Worm (Caenorhabditis elegans) whole organism, young adult: ENCODE data around the gene taf-9.

Experiments used
- B0261.1 ChIP-seq: sonication (generic microtip); optimal IDR thresholded peaks from 2 replicates; lab custom pipeline; 2016; ENCODE audit warnings: mild to moderate bottlenecking, missing genetic modification characterization, moderate library complexity, missing compliant biosample characterization
- D2030.7 ChIP-seq: fragments of 200-800 bp; sonication (Bioruptor generic); IDR thresholded peaks from 2 replicates; pipeline ENCODE4 v1.3.6; 2022; ENCODE audit warnings: missing genetic modification reagents, missing genetic modification characterization, missing compliant biosample characterization
- F10E7.11 ChIP-seq: sonication (generic microtip); optimal IDR thresholded peaks from 2 replicates; lab custom pipeline; 2017; ENCODE audit warnings: mild to moderate bottlenecking, missing genetic modification characterization, moderate library complexity, missing compliant biosample characterization
- F23B12.7 ChIP-seq: sonication (generic microtip); optimal IDR thresholded peaks from 2 replicates; lab custom pipeline; 2017; ENCODE audit warnings: missing genetic modification characterization, mild to moderate bottlenecking, missing compliant biosample characterization, antibody characterized with exemption, moderate library complexity; ENCODE audit not compliant: insufficient read depth
- F33H1.4 ChIP-seq: fragments of 200-800 bp; sonication (Bioruptor generic); IDR thresholded peaks from 2 replicates; pipeline ENCODE4 v1.3.6; 2022; ENCODE audit warnings: missing genetic modification reagents, missing genetic modification characterization, missing compliant biosample characterization
- F39B2.1 ChIP-seq: fragments of 200-800 bp; sonication (Bioruptor generic); IDR thresholded peaks from 2 replicates; pipeline ENCODE4 v1.3.6; 2022; ENCODE audit warnings: missing genetic modification reagents, missing genetic modification characterization, missing compliant biosample characterization
- F57A8.1 ChIP-seq: fragments of 200-800 bp; sonication (Bioruptor generic); optimal IDR thresholded peaks from 2 replicates; lab custom pipeline; 2018; ENCODE audit warnings: mild to moderate bottlenecking, missing genetic modification characterization, moderate library complexity, missing compliant biosample characterization
- Y53F4B.3 ChIP-seq: fragments of 200-800 bp; sonication (Bioruptor generic); IDR thresholded peaks from 2 replicates; pipeline ENCODE4 v1.3.6; 2022; ENCODE audit warnings: missing genetic modification reagents, missing genetic modification characterization, missing compliant biosample characterization
- Y67H2A.10 ChIP-seq: fragments of 200-800 bp; sonication (Bioruptor generic); conservative IDR thresholded peaks from 2 replicates; pipeline ENCODE4 v1.3.6; 2022; ENCODE audit warnings: missing genetic modification reagents, missing genetic modification characterization, missing compliant biosample characterization
- Y79H2A.3 ChIP-seq: fragments of 200-800 bp; sonication (Bioruptor generic); conservative IDR thresholded peaks from 2 replicates; pipeline ENCODE4 v1.3.6; 2022; ENCODE audit warnings: missing genetic modification reagents, missing genetic modification characterization, missing compliant biosample characterization
- ama-1 ChIP-seq, 3 experiments: fragments of 150-350 bp in 1 of 3; sonication (generic microtip) in 2 of 3; optimal IDR thresholded peaks; 2 replicates each; lab custom pipeline; 2014 to 2018; ENCODE audit warnings: missing biosample characterization in 2 of 3, missing genetic modification characterization in 2 of 3, missing genetic modification reagents in 2 of 3
- aptf-2 ChIP-seq: fragments of 200-800 bp; sonication (Bioruptor generic); conservative IDR thresholded peaks from 2 replicates; pipeline ENCODE4 v1.3.6; 2022; ENCODE audit warnings: missing genetic modification reagents, missing genetic modification characterization, missing compliant biosample characterization
- aptf-3 ChIP-seq: fragments of 200-800 bp; sonication (Bioruptor generic); IDR thresholded peaks from 2 replicates; pipeline ENCODE4 v1.3.6; 2022; ENCODE audit warnings: missing genetic modification characterization, missing compliant biosample characterization
- atf-7 ChIP-seq: sonication (generic microtip); optimal IDR thresholded peaks from 2 replicates; lab custom pipeline; 2017; ENCODE audit warnings: mild to moderate bottlenecking, missing genetic modification characterization, missing compliant biosample characterization
- attf-5 ChIP-seq: fragments of 200-800 bp; sonication (Bioruptor generic); optimal IDR thresholded peaks from 2 replicates; lab custom pipeline; 2018; ENCODE audit warnings: mild to moderate bottlenecking, missing genetic modification characterization, missing compliant biosample characterization
- attf-6 ChIP-seq: fragments of 200-800 bp; sonication (Bioruptor generic); IDR thresholded peaks from 2 replicates; pipeline ENCODE4 v1.3.6; 2022; ENCODE audit warnings: missing genetic modification reagents, missing genetic modification characterization, missing compliant biosample characterization
- cebp-1 ChIP-seq, 2 experiments: fragments of 200-800 bp in 1 of 2; sonication (Bioruptor generic) in 1 of 2; sonication (generic microtip) in 1 of 2; IDR thresholded peaks in 1 of 2; optimal IDR thresholded peaks in 1 of 2; 2 replicates each; pipeline versions ENCODE4 v1.3.6 to Lab custom; 2017 to 2022; ENCODE audit warnings: missing compliant biosample characterization in 2 of 2, missing genetic modification characterization in 2 of 2, mild to moderate bottlenecking in 1 of 2, missing genetic modification reagents in 1 of 2, moderate library complexity in 1 of 2
- ceh-40 ChIP-seq: fragments of 200-800 bp; sonication (Bioruptor generic); IDR thresholded peaks from 2 replicates; pipeline ENCODE4 v1.3.6; 2022; ENCODE audit warnings: missing genetic modification characterization, missing compliant biosample characterization
- ceh-79 ChIP-seq: sonication (generic microtip); optimal IDR thresholded peaks from 2 replicates; lab custom pipeline; 2017; ENCODE audit warnings: mild to moderate bottlenecking, missing genetic modification characterization, missing compliant biosample characterization
- ceh-91 ChIP-seq: fragments of 200-800 bp; sonication (Bioruptor generic); IDR thresholded peaks from 2 replicates; pipeline ENCODE4 v1.3.6; 2022; ENCODE audit warnings: missing genetic modification reagents, missing genetic modification characterization, missing compliant biosample characterization
- chd-7 ChIP-seq: sonication (generic microtip); optimal IDR thresholded peaks from 2 replicates; lab custom pipeline; 2016; ENCODE audit warnings: mild to moderate bottlenecking, missing genetic modification characterization, moderate library complexity, missing compliant biosample characterization
- dox-1 ChIP-seq: fragments of 200-800 bp; sonication (Bioruptor generic); IDR thresholded peaks from 2 replicates; pipeline ENCODE4 v1.3.6; 2022; ENCODE audit warnings: missing genetic modification reagents, missing genetic modification characterization, missing compliant biosample characterization
- dpl-1 ChIP-seq: fragments of 150-350 bp; optimal IDR thresholded peaks from 2 replicates; lab custom pipeline; 2014; ENCODE audit warnings: missing biosample characterization, missing genetic modification reagents, missing genetic modification characterization
- egrh-3 ChIP-seq: fragments of 200-800 bp; sonication (Bioruptor generic); IDR thresholded peaks from 2 replicates; pipeline ENCODE4 v1.3.6; 2022; ENCODE audit warnings: missing genetic modification reagents, missing genetic modification characterization, missing compliant biosample characterization
- fkh-3 ChIP-seq: sonication (generic microtip); optimal IDR thresholded peaks from 2 replicates; lab custom pipeline; 2016; ENCODE audit warnings: mild to moderate bottlenecking, missing genetic modification characterization, missing compliant biosample characterization
- hlh-12 ChIP-seq: sonication (generic microtip); optimal IDR thresholded peaks from 2 replicates; lab custom pipeline; 2016; ENCODE audit warnings: missing genetic modification characterization, missing compliant biosample characterization
- hrde-1 ChIP-seq: sonication (generic microtip); optimal IDR thresholded peaks from 2 replicates; lab custom pipeline; 2016; ENCODE audit warnings: missing genetic modification characterization, mild to moderate bottlenecking, missing compliant biosample characterization, moderate library complexity, missing genotype, missing genetic modification reagents, borderline replicate concordance
- lag-1 ChIP-seq: fragments of 200-800 bp; sonication (Bioruptor generic); IDR thresholded peaks from 2 replicates; pipeline ENCODE4 v1.3.6; 2022; ENCODE audit warnings: missing genetic modification reagents, missing genetic modification characterization, missing compliant biosample characterization
- let-526 ChIP-seq: fragments of 200-800 bp; sonication (Bioruptor generic); IDR thresholded peaks from 2 replicates; pipeline ENCODE4 v1.3.6; 2022; ENCODE audit warnings: missing genetic modification reagents, missing genetic modification characterization, missing compliant biosample characterization
- lin-35 ChIP-seq, 3 experiments: fragments of 150-350 bp in 2 of 3; sonication (generic microtip) in 1 of 3; optimal IDR thresholded peaks; 2 replicates each; lab custom pipeline; 2014 to 2018; ENCODE audit warnings: missing biosample characterization in 3 of 3, missing genetic modification characterization in 3 of 3, missing genetic modification reagents in 3 of 3
- lin-54 ChIP-seq: fragments of 200-800 bp; sonication (Bioruptor generic); optimal IDR thresholded peaks from 2 replicates; lab custom pipeline; 2018; ENCODE audit warnings: mild to moderate bottlenecking, missing genetic modification characterization, missing compliant biosample characterization
- lsl-1 ChIP-seq: fragments of 200-800 bp; sonication (Bioruptor generic); optimal IDR thresholded peaks from 2 replicates; lab custom pipeline; 2018; ENCODE audit warnings: mild to moderate bottlenecking, missing genetic modification characterization, moderate library complexity, missing compliant biosample characterization
- lsy-27 ChIP-seq: sonication (generic microtip); optimal IDR thresholded peaks from 2 replicates; lab custom pipeline; 2017; ENCODE audit warnings: missing genetic modification characterization, mild to moderate bottlenecking, missing compliant biosample characterization, antibody characterized with exemption, missing genotype, borderline replicate concordance; ENCODE audit not compliant: insufficient read depth
- madf-10 ChIP-seq: sonication (generic microtip); optimal IDR thresholded peaks from 2 replicates; lab custom pipeline; 2016; ENCODE audit warnings: mild to moderate bottlenecking, missing genetic modification characterization, missing compliant biosample characterization
- madf-3 ChIP-seq: fragments of 200-800 bp; sonication (Bioruptor generic); IDR thresholded peaks from 2 replicates; pipeline ENCODE4 v1.3.6; 2022; ENCODE audit warnings: missing genetic modification reagents, missing genetic modification characterization, missing compliant biosample characterization
- madf-6 ChIP-seq: fragments of 200-800 bp; sonication (Bioruptor generic); IDR thresholded peaks from 2 replicates; pipeline ENCODE4 v1.3.6; 2022; ENCODE audit warnings: missing genetic modification reagents, missing genetic modification characterization, missing compliant biosample characterization
- madf-8 ChIP-seq: fragments of 200-800 bp; sonication (Bioruptor generic); conservative IDR thresholded peaks from 2 replicates; pipeline ENCODE4 v1.3.6; 2022; ENCODE audit warnings: missing genetic modification reagents, missing genetic modification characterization, missing compliant biosample characterization
- mcd-1 ChIP-seq: fragments of 200-800 bp; sonication (Bioruptor generic); IDR thresholded peaks from 2 replicates; pipeline ENCODE4 v1.3.6; 2022; ENCODE audit warnings: missing genetic modification reagents, missing genetic modification characterization, missing compliant biosample characterization
- snpc-1.3 ChIP-seq: sonication (generic microtip); optimal IDR thresholded peaks from 2 replicates; lab custom pipeline; 2017; ENCODE audit warnings: missing genetic modification characterization, mild to moderate bottlenecking, missing compliant biosample characterization, antibody characterized with exemption, moderate library complexity, missing genotype, missing genetic modification reagents; ENCODE audit not compliant: insufficient read depth
- snpc-3.4 ChIP-seq: sonication (generic microtip); optimal IDR thresholded peaks from 2 replicates; lab custom pipeline; 2017; ENCODE audit warnings: missing genetic modification characterization, mild to moderate bottlenecking, missing compliant biosample characterization, antibody characterized with exemption, moderate library complexity, missing genotype, missing genetic modification reagents
- snpc-4 ChIP-seq, 5 experiments: fragments of 150-350 bp in 1 of 5; sonication (generic microtip) in 4 of 5; optimal IDR thresholded peaks; 2 replicates each; lab custom pipeline; 2014 to 2018; ENCODE audit warnings: missing genetic modification characterization in 5 of 5, missing biosample characterization in 3 of 5, antibody characterized with exemption in 2 of 5, mild to moderate bottlenecking in 2 of 5, missing compliant biosample characterization in 2 of 5, missing genotype in 2 of 5, moderate library complexity in 2 of 5, missing genetic modification reagents in 1 of 5
- tbp1 ChIP-seq: fragments of 200-800 bp; sonication (Bioruptor generic); optimal IDR thresholded peaks from 2 replicates; lab custom pipeline; 2018; ENCODE audit warnings: mild to moderate bottlenecking, missing genetic modification characterization, missing compliant biosample characterization
- tlf-1 ChIP-seq: fragments of 200-800 bp; sonication (Bioruptor generic); optimal IDR thresholded peaks from 2 replicates; lab custom pipeline; 2018; ENCODE audit warnings: mild to moderate bottlenecking, missing genetic modification characterization, missing compliant biosample characterization
- unc-130 ChIP-seq: sonication (generic microtip); optimal IDR thresholded peaks from 2 replicates; lab custom pipeline; 2016; ENCODE audit warnings: missing genetic modification reagents, missing genetic modification characterization, missing compliant biosample characterization
- xnd-1 ChIP-seq: sonication (generic microtip); optimal IDR thresholded peaks from 2 replicates; lab custom pipeline; 2016; ENCODE audit warnings: missing genotype, missing genetic modification reagents, missing genetic modification characterization, missing compliant biosample characterization

taf-9 gene

ce11 chrIII:13621717-13622116 lies 2.4 kb upstream of the taf-9 start (continued):
- TF ChIP-seq Y79H2A.3 (no peak), ama-1 (optimal IDR thresholded peaks at IDR 0.05; lab: Kevin White, UChicago) (no peak), ama-1 (GFP tag; optimal IDR thresholded peaks at IDR 0.05; lab: Kevin White, UChicago) (no peak), madf-3 (0 out of 2 replicates have a peak, but pooled peaks have one; percentile 30), attf-5 (GFP tag; lab: Kevin White, UChicago) (no peak), atf-7 (tag; lab: Kevin White, UChicago) (no peak), aptf-2 (GFP tag; lab: Robert Waterston, UW) (no peak)

DNA sequence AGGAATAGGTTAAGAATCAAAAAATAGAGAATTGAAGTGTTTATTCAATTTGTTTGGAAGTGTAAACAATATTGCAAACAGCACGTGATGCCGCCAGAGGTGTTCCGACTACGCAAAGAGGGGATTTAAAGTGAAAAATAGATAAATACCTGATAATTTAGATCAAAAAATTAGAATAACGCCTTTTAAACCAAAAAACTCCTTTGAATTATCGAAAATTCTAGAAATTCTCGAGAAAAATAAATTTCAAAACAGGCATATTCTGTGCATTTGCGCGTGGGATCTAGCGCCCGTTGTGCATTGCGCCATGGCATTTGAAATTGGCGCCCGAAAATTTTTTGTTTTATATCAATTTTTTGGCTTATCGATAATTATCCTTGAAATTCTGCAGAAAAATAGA lies 1.8 kb upstream of the taf-9 start, which contains the start of gene hip-1:
hip-1 (minus strand) TSS at position 225 of the 400 bp plus-strand sequence.
- TF ChIP-seq fkh-3 (tag; lab: Kevin White, UChicago), result no peak
- no peak for TF ChIP-seq cebp-1 (GFP tag; IDR thresholded peaks at IDR 0.05; lab: Robert Waterston, UW)
- peak; percentile 76 for TF ChIP-seq cebp-1 (tag; optimal IDR thresholded peaks at IDR 0.05; lab: Kevin White, UChicago)
- TF ChIP-seq snpc-1.3 (tag; lab: Kevin White, UChicago), result peak; percentile 36
- peak; percentile 64; the same call in 1 of the 2 replicates for TF ChIP-seq madf-8 (GFP tag; lab: Robert Waterston, UW)
- TF ChIP-seq egrh-3 (GFP tag; lab: Robert Waterston, UW), result no peak
- TF ChIP-seq F33H1.4 (GFP tag; lab: Robert Waterston, UW), result peak; percentile 57
- TF ChIP-seq D2030.7 (GFP tag; lab: Robert Waterston, UW), result peak; percentile 71
- TF ChIP-seq lin-35 (GFP tag; optimal IDR thresholded peaks at IDR 0.05; lab: Kevin White, UChicago), result peak in 1 of 3 experiments; percentile 65
- peak; percentile 10 for TF ChIP-seq unc-130 (GFP tag; lab: Kevin White, UChicago)
- peak; percentile 83 for TF ChIP-seq ceh-91 (GFP tag; lab: Robert Waterston, UW)
- no peak for TF ChIP-seq ceh-79
- peak; percentile 54 for TF ChIP-seq tbp1 (GFP tag; lab: Kevin White, UChicago)
- TF ChIP-seq aptf-3 (GFP tag; lab: Robert Waterston, UW), result no peak
- TF ChIP-seq F10E7.11 (tag; lab: Kevin White, UChicago), result no peak
- peak; percentile 63 for TF ChIP-seq lsl-1 (GFP tag; lab: Kevin White, UChicago)
- TF ChIP-seq let-526 (GFP tag; lab: Robert Waterston, UW), result no peak
- TF ChIP-seq F57A8.1 (GFP tag; lab: Kevin White, UChicago), result no peak
- TF ChIP-seq xnd-1 (tag; lab: Kevin White, UChicago), result peak; percentile 39
- TF ChIP-seq dox-1 (GFP tag; lab: Robert Waterston, UW), result peak; percentile 47; the same call in 1 of the 2 replicates
- 0 out of 2 replicates have a peak, but pooled peaks have one; percentile 26 for TF ChIP-seq mcd-1
- TF ChIP-seq lin-54 (GFP tag; lab: Kevin White, UChicago), result peak; percentile 86
- no peak for TF ChIP-seq ceh-40
- TF ChIP-seq snpc-3.4, result peak; percentile 37
- TF ChIP-seq attf-6 (GFP tag; lab: Robert Waterston, UW), result no peak
- TF ChIP-seq Y67H2A.10, result no peak
- peak; percentile 83 for TF ChIP-seq madf-6 (GFP tag; lab: Robert Waterston, UW)
- TF ChIP-seq lag-1 (GFP tag; lab: Robert Waterston, UW), result no peak
- no peak for TF ChIP-seq hlh-12 (tag; lab: Kevin White, UChicago)
- TF ChIP-seq dpl-1 (GFP tag; lab: Kevin White, UChicago), result peak; percentile 64
- TF ChIP-seq chd-7 (tag; lab: Kevin White, UChicago), result no peak
- peak; percentile 77 for TF ChIP-seq F23B12.7 (tag; lab: Kevin White, UChicago)
- TF ChIP-seq snpc-4 (GFP tag; optimal IDR thresholded peaks at IDR 0.05; lab: Kevin White, UChicago), result no peak
- peak in 2 of 4 experiments; percentile 1 to 26 for TF ChIP-seq snpc-4 (tag; optimal IDR thresholded peaks at IDR 0.05; lab: Kevin White, UChicago)
- peak; percentile 30 for TF ChIP-seq tlf-1
- TF ChIP-seq F39B2.1 (GFP tag; lab: Robert Waterston, UW), result no peak
- TF ChIP-seq Y53F4B.3 (GFP tag; lab: Robert Waterston, UW), result no peak
- no peak for TF ChIP-seq lsy-27 (tag; lab: Kevin White, UChicago)
- no peak for TF ChIP-seq hrde-1 (tag; lab: Kevin White, UChicago)
- TF ChIP-seq B0261.1 (tag; lab: Kevin White, UChicago), result no peak
- no peak for TF ChIP-seq madf-10 (tag; lab: Kevin White, UChicago)
